Worm (Caenorhabditis elegans) whole organism, L4 larva: ENCODE measurements around the gene T08B1.1.

Source experiments
- ZK337.2 ChIP-seq: fragments of 200-800 bp; sonication (Bioruptor generic); IDR thresholded peaks from 2 replicates; pipeline ENCODE4 v1.3.6; 2022; ENCODE audit warnings: missing genetic modification reagents, missing genetic modification characterization, missing compliant biosample characterization
- ama-1 ChIP-seq: fragments of 150-350 bp; optimal IDR thresholded peaks from 2 replicates; lab custom pipeline; 2014; ENCODE audit warnings: inconsistent platforms, mixed read lengths
- dpl-1 ChIP-seq: fragments of 150-350 bp; optimal IDR thresholded peaks from 2 replicates; lab custom pipeline; 2014; ENCODE audit warnings: missing biosample characterization, missing genetic modification reagents, missing genetic modification characterization
- lir-3 ChIP-seq: sonication (generic microtip); optimal IDR thresholded peaks from 2 replicates; lab custom pipeline; 2016; ENCODE audit warnings: mild to moderate bottlenecking, missing genetic modification characterization, missing compliant biosample characterization
- nhr-25 ChIP-seq: sonication (generic microtip); optimal IDR thresholded peaks from 2 replicates; lab custom pipeline; 2017; ENCODE audit warnings: missing genetic modification characterization, mild to moderate bottlenecking, missing compliant biosample characterization, antibody characterized with exemption, moderate library complexity, borderline replicate concordance; ENCODE audit not compliant: insufficient read depth
- nhr-28 ChIP-seq: fragments of 150-350 bp; optimal IDR thresholded peaks from 2 replicates; lab custom pipeline; 2014; ENCODE audit warnings: missing biosample characterization, missing genetic modification characterization
- snpc-4 ChIP-seq: fragments of 150-350 bp; optimal IDR thresholded peaks from 2 replicates; lab custom pipeline; 2014; ENCODE audit warnings: missing biosample characterization, missing genetic modification characterization
- unc-39 ChIP-seq: sonication (generic microtip); optimal IDR thresholded peaks from 2 replicates; lab custom pipeline; 2017; ENCODE audit warnings: missing biosample characterization, missing genetic modification characterization
- unc-62 ChIP-seq, 3 experiments: fragments of 150-350 bp in 1 of 3; sonication (generic microtip); optimal IDR thresholded peaks in 2 of 3; peaks in 1 of 3; 1 replicate in 1 of 3; 2 replicates in 2 of 3; lab custom pipeline; 2014 to 2017; ENCODE audit warnings: missing biosample characterization in 3 of 3, missing genetic modification characterization in 3 of 3, missing genetic modification reagents in 3 of 3, missing genotype in 1 of 3

ce11 chrV:1975049-1975448 is 11.8 kb downstream of the T08B1.1 start, which contains the start of gene fbxa-201:
- TF ChIP-seq ZK337.2 (GFP tag; lab: Robert Waterston, UW) (no peak), lir-3 (tag; lab: Kevin White, UChicago) (no peak), dpl-1 (GFP tag; lab: Kevin White, UChicago) (no peak), unc-39 (tag; lab: Kevin White, UChicago) (no peak), snpc-4 (tag; lab: Kevin White, UChicago) (no peak), ama-1 (lab: Kevin White, UChicago) (no peak), nhr-25 (tag; lab: Kevin White, UChicago) (no peak), nhr-28 (tag; lab: Kevin White, UChicago) (no peak), unc-62 (GFP tag; optimal IDR thresholded peaks at IDR 0.05 in 1 of 2; lab: Kevin White, UChicago) (no peak), unc-62 (tag; optimal IDR thresholded peaks at IDR 0.05; lab: Kevin White, UChicago) (no peak)
